Worm (Caenorhabditis elegans) whole organism, L2 larva: ENCODE measurements around the gene F47C12.13.

Experiments used
- Y55F3AM.14 ChIP-seq: fragments of 200-800 bp; sonication (Bioruptor generic); optimal IDR thresholded peaks from 2 replicates; lab custom pipeline; 2018; ENCODE audit warnings: mild to moderate bottlenecking, missing genetic modification characterization, missing compliant biosample characterization
- ZK546.5 ChIP-seq: sonication (generic microtip); optimal IDR thresholded peaks from 2 replicates; lab custom pipeline; 2017; ENCODE audit warnings: missing biosample characterization, missing genetic modification characterization
- aly-2 ChIP-seq: fragments of 150-350 bp; optimal IDR thresholded peaks from 2 replicates; lab custom pipeline; 2014; ENCODE audit warnings: missing biosample characterization, missing genetic modification characterization
- ama-1 ChIP-seq: fragments of 150-350 bp; optimal IDR thresholded peaks from 2 replicates; lab custom pipeline; 2018; ENCODE audit warnings: inconsistent platforms
- blmp-1 ChIP-seq: sonication (generic microtip); optimal IDR thresholded peaks from 2 replicates; lab custom pipeline; 2017; ENCODE audit warnings: missing genetic modification characterization, mild to moderate bottlenecking, missing compliant biosample characterization, antibody characterized with exemption, moderate library complexity; ENCODE audit not compliant: insufficient read depth
- ceh-16 ChIP-seq: fragments of 150-350 bp; optimal IDR thresholded peaks from 2 replicates; lab custom pipeline; 2014; ENCODE audit warnings: missing biosample characterization, missing genetic modification characterization
- ceh-82 ChIP-seq: fragments of 150-350 bp; optimal IDR thresholded peaks from 2 replicates; lab custom pipeline; 2014; ENCODE audit warnings: missing biosample characterization, missing genetic modification characterization
- crh-2 ChIP-seq: sonication (generic microtip); optimal IDR thresholded peaks from 2 replicates; lab custom pipeline; 2017; ENCODE audit warnings: missing biosample characterization, missing genetic modification characterization
- dmd-4 ChIP-seq: sonication (generic microtip); optimal IDR thresholded peaks from 2 replicates; lab custom pipeline; 2017; ENCODE audit warnings: missing biosample characterization, missing genetic modification characterization
- egl-27 ChIP-seq: sonication (generic microtip); optimal IDR thresholded peaks from 3 replicates; lab custom pipeline; 2017; ENCODE audit warnings: missing biosample characterization, missing genetic modification reagents, missing genetic modification characterization
- elt-3 ChIP-seq: sonication (generic microtip); optimal IDR thresholded peaks from 2 replicates; lab custom pipeline; 2017; ENCODE audit warnings: missing biosample characterization, missing genetic modification characterization
- fos-1 ChIP-seq: fragments of 150-350 bp; optimal IDR thresholded peaks from 2 replicates; lab custom pipeline; 2014; ENCODE audit warnings: missing biosample characterization, missing genetic modification characterization
- gmeb-1 ChIP-seq: fragments of 150-350 bp; optimal IDR thresholded peaks from 2 replicates; lab custom pipeline; 2014; ENCODE audit warnings: missing biosample characterization, missing genetic modification characterization
- lin-11 ChIP-seq: fragments of 150-350 bp; sonication (generic microtip); optimal IDR thresholded peaks from 2 replicates; lab custom pipeline; 2014; ENCODE audit warnings: missing biosample characterization, missing genetic modification characterization, inconsistent platforms, mixed read lengths
- lin-13 ChIP-seq: fragments of 150-350 bp; optimal IDR thresholded peaks from 2 replicates; lab custom pipeline; 2014; ENCODE audit warnings: missing biosample characterization, missing genetic modification reagents, missing genetic modification characterization
- lin-39 ChIP-seq: fragments of 150-350 bp; optimal IDR thresholded peaks from 2 replicates; lab custom pipeline; 2014; ENCODE audit warnings: missing biosample characterization, missing genetic modification reagents, missing genetic modification characterization
- lsy-2 ChIP-seq, 2 experiments: fragments of 150-350 bp in 1 of 2; sonication (generic microtip) in 1 of 2; optimal IDR thresholded peaks; 2 replicates each; lab custom pipeline; 2014 to 2017; ENCODE audit warnings: missing biosample characterization in 2 of 2, missing genetic modification characterization in 2 of 2
- mab-5 ChIP-seq: fragments of 150-350 bp; optimal IDR thresholded peaks from 2 replicates; lab custom pipeline; 2014; ENCODE audit warnings: missing biosample characterization, missing genetic modification characterization
- mbf-1 ChIP-seq: sonication (generic microtip); optimal IDR thresholded peaks from 2 replicates; lab custom pipeline; 2017; ENCODE audit warnings: missing biosample characterization, missing genetic modification characterization
- mdl-1 ChIP-seq, 2 experiments: fragments of 150-350 bp in 1 of 2; sonication (generic microtip) in 1 of 2; optimal IDR thresholded peaks; 2 replicates each; lab custom pipeline; 2017; ENCODE audit warnings: missing biosample characterization in 2 of 2, missing genetic modification characterization in 2 of 2
- nhr-10 ChIP-seq: sonication (generic microtip); optimal IDR thresholded peaks from 2 replicates; lab custom pipeline; 2017; ENCODE audit warnings: missing biosample characterization, missing genetic modification characterization
- nhr-12 ChIP-seq: fragments of 150-350 bp; optimal IDR thresholded peaks from 2 replicates; lab custom pipeline; 2014; ENCODE audit warnings: missing biosample characterization, missing genetic modification characterization
- nhr-21 ChIP-seq: fragments of 150-350 bp; optimal IDR thresholded peaks from 2 replicates; lab custom pipeline; 2014; ENCODE audit warnings: missing biosample characterization, missing genetic modification characterization
- nhr-23 ChIP-seq: fragments of 150-350 bp; optimal IDR thresholded peaks from 2 replicates; lab custom pipeline; 2014; ENCODE audit warnings: missing biosample characterization, missing genetic modification reagents, missing genetic modification characterization
- nhr-25 ChIP-seq: fragments of 150-350 bp; sonication (generic microtip); optimal IDR thresholded peaks from 3 replicates; lab custom pipeline; 2014; ENCODE audit warnings: missing biosample characterization, missing genetic modification characterization
- nhr-77 ChIP-seq: fragments of 150-350 bp; optimal IDR thresholded peaks from 2 replicates; lab custom pipeline; 2014; ENCODE audit warnings: missing biosample characterization, missing genetic modification characterization
- sem-4 ChIP-seq: fragments of 150-350 bp; optimal IDR thresholded peaks from 2 replicates; lab custom pipeline; 2014; ENCODE audit warnings: missing biosample characterization, missing genetic modification reagents, missing genetic modification characterization
- skn-1 ChIP-seq: sonication (generic microtip); optimal IDR thresholded peaks from 2 replicates; lab custom pipeline; 2017; ENCODE audit warnings: missing biosample characterization, missing genetic modification characterization
- sma-9 ChIP-seq, 2 experiments: fragments of 150-350 bp in 1 of 2; sonication (generic microtip) in 1 of 2; optimal IDR thresholded peaks; 2 replicates each; lab custom pipeline; 2014 to 2016; ENCODE audit warnings: missing genetic modification characterization in 2 of 2, mild to moderate bottlenecking in 1 of 2, missing biosample characterization in 1 of 2, missing compliant biosample characterization in 1 of 2, missing genetic modification reagents in 1 of 2, moderate library complexity in 1 of 2
- snpc-4 ChIP-seq: fragments of 150-350 bp; optimal IDR thresholded peaks from 2 replicates; lab custom pipeline; 2014; ENCODE audit warnings: missing biosample characterization, missing genetic modification characterization
- unc-39 ChIP-seq: fragments of 150-350 bp; optimal IDR thresholded peaks from 2 replicates; lab custom pipeline; 2014; ENCODE audit warnings: missing biosample characterization, missing genetic modification characterization
- unc-55 ChIP-seq: fragments of 150-350 bp; sonication (generic microtip); optimal IDR thresholded peaks from 3 replicates; lab custom pipeline; 2014; ENCODE audit warnings: missing biosample characterization, missing genetic modification reagents, missing genetic modification characterization
- unc-62 ChIP-seq: fragments of 150-350 bp; optimal IDR thresholded peaks from 2 replicates; lab custom pipeline; 2014; ENCODE audit warnings: missing biosample characterization, missing genetic modification reagents, missing genetic modification characterization
- ztf-1 ChIP-seq: fragments of 200-800 bp; sonication (Bioruptor generic); conservative IDR thresholded peaks from 2 replicates; pipeline ENCODE4 v1.3.6; 2022; ENCODE audit warnings: missing genetic modification characterization, missing compliant biosample characterization
- ztf-11 ChIP-seq: sonication (generic microtip); optimal IDR thresholded peaks from 2 replicates; lab custom pipeline; 2017; ENCODE audit warnings: missing biosample characterization, missing genetic modification characterization
- ztf-4 ChIP-seq: fragments of 150-350 bp; optimal IDR thresholded peaks from 2 replicates; lab custom pipeline; 2014; ENCODE audit warnings: missing biosample characterization, missing genetic modification characterization

Gene F47C12.13

DNA sequence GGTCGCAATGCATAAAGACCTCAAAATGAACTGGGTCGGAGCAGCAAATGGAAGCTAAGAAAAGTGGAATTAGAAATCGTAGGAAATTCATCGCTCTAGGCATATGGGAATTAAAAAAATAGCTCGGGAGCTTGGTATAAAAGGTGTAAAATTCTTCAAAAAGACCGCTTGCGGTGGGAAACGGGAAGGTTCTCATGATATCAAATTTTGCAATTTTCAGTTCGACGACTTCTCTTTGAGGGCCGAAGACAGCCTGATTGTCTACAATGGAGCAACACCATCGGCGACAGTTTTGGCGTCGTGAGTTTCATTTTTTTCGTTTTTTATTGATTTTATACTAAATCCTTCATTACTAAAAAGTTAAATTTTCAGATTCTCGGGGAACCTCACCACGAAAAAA is 4.3 kb upstream of the F47C12.13 start, which contains the start of gene F47C12.8:
Gene F47C12.8 (minus strand): TSS at position 101 of the 400 bp plus-strand sequence.
- no peak for TF ChIP-seq lsy-2 (tag; optimal IDR thresholded peaks at IDR 0.05; lab: Kevin White, UChicago)
- no peak for TF ChIP-seq nhr-77 (tag; lab: Kevin White, UChicago)
- TF ChIP-seq unc-55 (GFP tag; lab: Kevin White, UChicago): no peak
- no peak for TF ChIP-seq aly-2
- no peak for TF ChIP-seq ztf-4
- TF ChIP-seq blmp-1 (tag; lab: Kevin White, UChicago): no peak
- no peak for TF ChIP-seq ztf-1
- no peak for TF ChIP-seq lin-13
- no peak for TF ChIP-seq Y55F3AM.14 (GFP tag; lab: Kevin White, UChicago)
- TF ChIP-seq dmd-4 (tag; lab: Kevin White, UChicago): no peak
- no peak for TF ChIP-seq mbf-1 (tag; lab: Kevin White, UChicago)
- TF ChIP-seq ceh-82: no peak
- no peak for TF ChIP-seq nhr-25 (tag; lab: Kevin White, UChicago)
- no peak for TF ChIP-seq ceh-16
- no peak for TF ChIP-seq ama-1 (lab: Kevin White, UChicago)
- TF ChIP-seq skn-1 (tag; lab: Kevin White, UChicago): no peak
- TF ChIP-seq mdl-1 (tag; optimal IDR thresholded peaks at IDR 0.05; lab: Kevin White, UChicago): no peak
- TF ChIP-seq unc-62 (GFP tag; lab: Kevin White, UChicago): no peak
- TF ChIP-seq, all 48 proteins: peak for 0

DNA sequence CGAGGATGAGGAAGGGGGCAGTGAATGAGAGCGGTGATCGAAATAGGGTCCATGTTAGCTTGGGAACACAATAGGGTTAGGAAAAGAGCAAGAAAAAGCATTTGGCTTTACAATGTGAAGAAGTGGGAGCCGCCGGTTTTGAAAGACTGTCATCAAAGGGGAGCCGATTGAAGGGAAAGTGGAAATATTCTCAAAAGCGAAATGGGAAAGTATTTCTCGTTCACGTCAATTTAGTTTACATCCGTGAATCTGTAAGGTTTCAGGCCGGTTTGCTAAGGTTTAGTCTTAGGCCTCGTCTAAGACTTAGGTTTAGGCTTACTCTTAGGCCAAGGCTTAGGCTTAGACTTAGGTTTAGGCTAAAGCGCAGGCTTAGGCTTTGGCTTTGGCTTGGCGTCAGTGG is 1.2 kb upstream of the F47C12.13 start, which contains the start of gene F47C12.7:
Gene F47C12.7 (minus strand): TSS at position 101 of the 400 bp plus-strand sequence.
- TF ChIP-seq mbf-1 (tag; lab: Kevin White, UChicago) (no peak), skn-1 (tag; lab: Kevin White, UChicago) (no peak), crh-2 (tag; lab: Kevin White, UChicago) (no peak), sem-4 (tag; lab: Kevin White, UChicago) (no peak), mab-5 (tag; lab: Kevin White, UChicago) (no peak), nhr-23 (tag; lab: Kevin White, UChicago) (no peak), snpc-4 (no peak), unc-55 (GFP tag; lab: Kevin White, UChicago) (no peak), nhr-10 (no peak), nhr-77 (tag; lab: Kevin White, UChicago) (no peak), unc-39 (tag; lab: Kevin White, UChicago) (no peak)

DNA sequence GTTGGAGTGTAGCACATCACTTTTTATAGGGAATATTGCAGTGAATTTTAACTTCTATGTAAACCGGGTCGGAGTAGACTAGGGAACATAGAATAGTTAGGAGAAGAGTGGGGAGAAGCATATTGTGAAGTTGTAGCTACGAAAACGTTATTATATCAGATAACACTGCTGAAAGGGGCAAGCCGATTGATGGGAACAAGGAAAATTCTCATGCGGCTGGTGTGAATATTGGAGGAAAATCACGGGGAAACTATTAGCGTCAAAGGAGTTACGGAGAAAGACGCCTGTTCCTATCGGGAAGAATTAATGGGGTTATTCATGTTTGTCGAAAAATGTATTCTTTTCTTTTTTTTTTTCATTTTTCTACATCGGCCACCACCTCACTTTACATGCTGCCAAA is 926 bp downstream of the F47C12.13 start, which contains the start of gene F47C12.6:
Gene F47C12.6 (minus strand): TSS at position 101 of the 400 bp plus-strand sequence.
- TF ChIP-seq nhr-25 (tag; lab: Kevin White, UChicago): no peak
- TF ChIP-seq ztf-11: no peak
- TF ChIP-seq mab-5 (tag; lab: Kevin White, UChicago): no peak
- no peak for TF ChIP-seq elt-3 (tag; lab: Kevin White, UChicago)
- TF ChIP-seq nhr-12 (tag; lab: Kevin White, UChicago): no peak
- TF ChIP-seq lin-39 (tag; lab: Kevin White, UChicago): no peak
- no peak for TF ChIP-seq nhr-21
- TF ChIP-seq crh-2 (tag; lab: Kevin White, UChicago): no peak
- no peak for TF ChIP-seq ceh-82
- TF ChIP-seq nhr-10: no peak
- no peak for TF ChIP-seq egl-27 (tag; lab: Kevin White, UChicago)
- no peak for TF ChIP-seq ama-1 (lab: Kevin White, UChicago)
- no peak for TF ChIP-seq sma-9 (GFP tag; optimal IDR thresholded peaks at IDR 0.05; lab: Kevin White, UChicago)
- no peak for TF ChIP-seq sma-9 (tag; optimal IDR thresholded peaks at IDR 0.05; lab: Kevin White, UChicago)

DNA sequence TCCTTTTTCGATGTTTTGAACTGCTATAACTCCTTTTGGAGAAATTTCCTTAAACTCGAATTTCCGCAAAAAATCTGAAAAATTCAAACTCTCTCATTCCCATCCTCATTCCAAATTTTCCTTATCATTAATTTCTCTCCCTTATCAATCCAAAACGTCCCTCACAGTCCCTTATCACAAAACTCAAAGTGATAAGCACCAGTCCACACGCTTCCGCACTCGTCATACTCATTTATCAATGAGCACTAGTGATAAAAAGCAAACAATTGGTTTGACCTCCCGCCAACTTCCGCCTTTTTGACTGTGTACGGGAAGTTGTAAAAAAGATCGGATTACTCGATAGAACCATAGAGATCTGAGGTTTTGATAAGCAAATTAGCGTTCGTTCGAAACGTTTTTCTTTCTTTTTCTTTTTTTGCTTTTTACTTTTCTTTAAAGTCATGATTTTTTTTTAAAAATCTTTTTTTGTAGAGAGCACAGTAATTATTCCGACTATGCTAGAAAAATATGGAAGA is 5.5 kb downstream of the F47C12.13 start, which contains the start of gene clec-78:
Gene clec-78 (plus strand): TSS at position 465 of the 515 bp plus-strand sequence.
- no peak for TF ChIP-seq lin-11
- TF ChIP-seq ZK546.5 (tag; lab: Kevin White, UChicago): no peak
- TF ChIP-seq sma-9 (GFP tag; optimal IDR thresholded peaks at IDR 0.05; lab: Kevin White, UChicago): peak; percentile 65
- no peak for TF ChIP-seq sma-9 (tag; optimal IDR thresholded peaks at IDR 0.05; lab: Kevin White, UChicago)
- TF ChIP-seq gmeb-1 (tag; lab: Kevin White, UChicago): peak; percentile 62
- TF ChIP-seq fos-1: peak; percentile 100
- TF ChIP-seq egl-27 (tag; lab: Kevin White, UChicago): peak; percentile 45
